Worm (Caenorhabditis elegans) whole organism, L4 larva: Measurements from ENCODE around the gene msp-38.

Experiments used
- F49E8.2 ChIP-seq: sonication (generic microtip); optimal IDR thresholded peaks from 2 replicates; lab custom pipeline; 2016; ENCODE audit warnings: missing compliant biosample characterization, mild to moderate bottlenecking, missing genetic modification characterization, borderline replicate concordance
- R02D3.7 ChIP-seq: fragments of 150-350 bp; sonication (generic microtip); optimal IDR thresholded peaks from 3 replicates; lab custom pipeline; 2014; ENCODE audit warnings: missing biosample characterization, missing genetic modification characterization
- ZK337.2 ChIP-seq: fragments of 200-800 bp; sonication (Bioruptor generic); IDR thresholded peaks from 2 replicates; pipeline ENCODE4 v1.3.6; 2022; ENCODE audit warnings: missing genetic modification reagents, missing genetic modification characterization, missing compliant biosample characterization
- daf-16 ChIP-seq, 3 experiments: sonication (generic microtip); optimal IDR thresholded peaks; 2 replicates each; lab custom pipeline; 2016 to 2017; ENCODE audit warnings: missing genetic modification characterization in 3 of 3, missing genetic modification reagents in 3 of 3, mild to moderate bottlenecking in 2 of 3, missing compliant biosample characterization in 2 of 3, missing biosample characterization in 1 of 3, moderate library complexity in 1 of 3
- jun-1 ChIP-seq: fragments of 150-350 bp; optimal IDR thresholded peaks from 2 replicates; lab custom pipeline; 2014; ENCODE audit warnings: missing biosample characterization, missing genetic modification reagents, missing genetic modification characterization
- zfp-3 ChIP-seq: fragments of 200-800 bp; sonication (Bioruptor generic); conservative IDR thresholded peaks from 2 replicates; pipeline ENCODE4 v1.3.6; 2022; ENCODE audit warnings: missing genetic modification reagents, missing genetic modification characterization, missing compliant biosample characterization

- TF ChIP-seq ZK337.2 (GFP tag; lab: Robert Waterston, UW) = no peak
- no peak for TF ChIP-seq jun-1 (tag; lab: Kevin White, UChicago)
- TF ChIP-seq zfp-3 (GFP tag; lab: Robert Waterston, UW) = no peak
- no peak for TF ChIP-seq daf-16 (GFP tag; optimal IDR thresholded peaks at IDR 0.05; lab: Kevin White, UChicago)
- TF ChIP-seq daf-16 (tag; optimal IDR thresholded peaks at IDR 0.05; lab: Kevin White, UChicago) = no peak
- no peak for TF ChIP-seq R02D3.7 (tag; lab: Kevin White, UChicago)
- TF ChIP-seq F49E8.2 (tag; lab: Kevin White, UChicago) = no peak
These were observed 33.1 kb downstream of the msp-38 start, which contains the start of gene egl-38 for ce11 chrIV:10110417-10110816.
